Fruit fly (Drosophila melanogaster) whole organism, prepupa: ENCODE data around the gene CG8379.

Experiments used
- Blimp-1 ChIP-seq: fragments of 200-800 bp; sonication (Bioruptor generic); optimal IDR thresholded peaks from 3 replicates; lab custom pipeline; 2017; ENCODE audit warnings: missing biosample characterization, missing genetic modification characterization, mild to moderate bottlenecking, moderate library complexity, missing genetic modification reagents
- CG10669 ChIP-seq: fragments of 200-800 bp; sonication (Bioruptor generic); optimal IDR thresholded peaks from 3 replicates; lab custom pipeline; 2018; ENCODE audit warnings: missing biosample characterization, mild to moderate bottlenecking, missing genetic modification characterization, moderate library complexity
- CG11902 ChIP-seq: fragments of 200-800 bp; sonication (Bioruptor generic); optimal IDR thresholded peaks from 3 replicates; lab custom pipeline; 2016; ENCODE audit warnings: missing biosample characterization, missing genetic modification characterization
- CG15336 ChIP-seq: fragments of 200-800 bp; sonication (Bioruptor generic); IDR thresholded peaks from 2 replicates; pipeline ENCODE4 v1.3.6; 2022; ENCODE audit warnings: missing biosample characterization, missing genetic modification characterization
- CG3032 ChIP-seq: fragments of 200-800 bp; optimal IDR thresholded peaks from 2 replicates; lab custom pipeline; 2019; ENCODE audit warnings: missing biosample characterization, mild to moderate bottlenecking, missing genetic modification characterization, moderate library complexity
- CG31627 ChIP-seq: fragments of 200-800 bp; sonication (Bioruptor generic); optimal IDR thresholded peaks from 3 replicates; lab custom pipeline; 2016; ENCODE audit warnings: missing biosample characterization, missing genetic modification characterization
- CG34406 ChIP-seq: fragments of 200-800 bp; sonication (Bioruptor generic); optimal IDR thresholded peaks from 3 replicates; lab custom pipeline; 2016; ENCODE audit warnings: missing biosample characterization, missing genetic modification characterization
- CG3919 ChIP-seq: fragments of 200-800 bp; sonication (Bioruptor generic); optimal IDR thresholded peaks from 3 replicates; lab custom pipeline; 2016; ENCODE audit warnings: missing biosample characterization, missing genetic modification characterization
- CG4318 ChIP-seq: fragments of 200-800 bp; sonication (Bioruptor generic); optimal IDR thresholded peaks from 3 replicates; lab custom pipeline; 2017; ENCODE audit warnings: missing biosample characterization, mild to moderate bottlenecking, missing genetic modification characterization
- CG6276 ChIP-seq: fragments of 200-800 bp; sonication (Bioruptor generic); optimal IDR thresholded peaks from 2 replicates; lab custom pipeline; 2017; ENCODE audit warnings: missing biosample characterization, mild to moderate bottlenecking, missing genetic modification characterization
- CG6808 ChIP-seq: fragments of 200-800 bp; sonication (Bioruptor generic); optimal IDR thresholded peaks from 3 replicates; lab custom pipeline; 2017; ENCODE audit warnings: missing biosample characterization, missing genetic modification characterization, mild to moderate bottlenecking, moderate library complexity, missing genetic modification reagents
- CG8119 ChIP-seq: fragments of 200-800 bp; sonication (Bioruptor generic); IDR thresholded peaks from 3 replicates; pipeline ENCODE4 v1.3.6; 2022; ENCODE audit warnings: missing biosample characterization, missing genetic modification characterization
- CG8319 ChIP-seq: fragments of 200-800 bp; sonication (Bioruptor generic); optimal IDR thresholded peaks from 3 replicates; lab custom pipeline; 2016; ENCODE audit warnings: missing biosample characterization, missing genetic modification characterization
- CG8632 ChIP-seq: fragments of 200-800 bp; sonication (Bioruptor generic); optimal IDR thresholded peaks from 3 replicates; lab custom pipeline; 2016; ENCODE audit warnings: missing biosample characterization, missing genetic modification characterization
- CG9139 ChIP-seq: fragments of 200-800 bp; sonication (Bioruptor generic); optimal IDR thresholded peaks from 3 replicates; lab custom pipeline; 2017; ENCODE audit warnings: missing biosample characterization, mild to moderate bottlenecking, missing genetic modification characterization
- Eip75B ChIP-seq: fragments of 200-800 bp; sonication (Bioruptor generic); optimal IDR thresholded peaks from 3 replicates; lab custom pipeline; 2016; ENCODE audit warnings: missing biosample characterization, missing genetic modification characterization
- Eip78C ChIP-seq: fragments of 200-800 bp; sonication (Bioruptor generic); peaks from one replicate; lab custom pipeline; 2016; ENCODE audit warnings: missing biosample characterization, missing genetic modification characterization
- Eip93F ChIP-seq: fragments of 200-800 bp; sonication (Bioruptor generic); optimal IDR thresholded peaks from 2 replicates; lab custom pipeline; 2016; ENCODE audit warnings: missing biosample characterization, mild to moderate bottlenecking, missing genetic modification characterization
- Ets21C ChIP-seq: fragments of 200-800 bp; sonication (Bioruptor generic); optimal IDR thresholded peaks from 3 replicates; lab custom pipeline; 2016; ENCODE audit warnings: missing biosample characterization, missing genetic modification characterization
- Ets96B ChIP-seq: fragments of 200-800 bp; optimal IDR thresholded peaks from 2 replicates; lab custom pipeline; 2019; ENCODE audit warnings: missing biosample characterization, mild to moderate bottlenecking, missing genetic modification characterization, moderate library complexity
- Gug ChIP-seq: fragments of 200-800 bp; sonication (Bioruptor generic); IDR thresholded peaks from 2 replicates; pipeline ENCODE4 v1.3.6; 2022; ENCODE audit warnings: missing biosample characterization, missing genetic modification characterization
- Hr38 ChIP-seq: sonication (Bioruptor generic); optimal IDR thresholded peaks from 2 replicates; lab custom pipeline; 2016; ENCODE audit warnings: missing biosample characterization, missing genetic modification characterization
- Hr39 ChIP-seq: fragments of 200-800 bp; sonication (Bioruptor generic); optimal IDR thresholded peaks from 2 replicates; lab custom pipeline; 2016; ENCODE audit warnings: missing biosample characterization, missing genetic modification characterization
- Hr4 ChIP-seq: fragments of 200-800 bp; sonication (Bioruptor generic); optimal IDR thresholded peaks from 3 replicates; lab custom pipeline; 2016; ENCODE audit warnings: missing biosample characterization, missing genetic modification characterization
- Lpt ChIP-seq: fragments of 200-800 bp; sonication (Bioruptor generic); optimal IDR thresholded peaks from 3 replicates; lab custom pipeline; 2016; ENCODE audit warnings: missing biosample characterization, missing genetic modification characterization
- Met ChIP-seq: fragments of 200-800 bp; sonication (Bioruptor generic); optimal IDR thresholded peaks from 3 replicates; lab custom pipeline; 2016; ENCODE audit warnings: missing biosample characterization, missing genetic modification characterization
- OdsH ChIP-seq: fragments of 200-800 bp; sonication (Bioruptor generic); optimal IDR thresholded peaks from 3 replicates; lab custom pipeline; 2016; ENCODE audit warnings: missing biosample characterization, missing genetic modification characterization
- Smox ChIP-seq: fragments of 200-800 bp; sonication (Bioruptor generic); optimal IDR thresholded peaks from 3 replicates; lab custom pipeline; 2016; ENCODE audit warnings: missing biosample characterization, missing genetic modification characterization
- Sox15 ChIP-seq: fragments of 200-800 bp; sonication (Bioruptor generic); optimal IDR thresholded peaks from 3 replicates; lab custom pipeline; 2016; ENCODE audit warnings: missing biosample characterization, missing genetic modification characterization
- achi ChIP-seq: fragments of 200-800 bp; sonication (Bioruptor generic); optimal IDR thresholded peaks from 3 replicates; lab custom pipeline; 2016; ENCODE audit warnings: missing biosample characterization, missing genetic modification characterization
- acj6 ChIP-seq: fragments of 200-800 bp; sonication (Bioruptor generic); optimal IDR thresholded peaks from 3 replicates; lab custom pipeline; 2016; ENCODE audit warnings: missing biosample characterization, missing genetic modification characterization
- dac ChIP-seq: fragments of 200-800 bp; sonication (Bioruptor generic); optimal IDR thresholded peaks from 2 replicates; lab custom pipeline; 2017; ENCODE audit warnings: missing biosample characterization, mild to moderate bottlenecking, missing genetic modification characterization
- eg ChIP-seq: fragments of 200-800 bp; sonication (Bioruptor generic); IDR thresholded peaks from 3 replicates; pipeline ENCODE4 v1.3.6; 2022; ENCODE audit warnings: missing biosample characterization, missing genetic modification characterization
- esn ChIP-seq: fragments of 200-800 bp; sonication (Bioruptor generic); optimal IDR thresholded peaks from 2 replicates; lab custom pipeline; 2016; ENCODE audit warnings: missing biosample characterization, mild to moderate bottlenecking, missing genetic modification characterization, moderate library complexity
- fd85E ChIP-seq: fragments of 200-800 bp; sonication (Bioruptor generic); optimal IDR thresholded peaks from 3 replicates; lab custom pipeline; 2016; ENCODE audit warnings: missing biosample characterization, missing genetic modification characterization
- fkh ChIP-seq: fragments of 200-800 bp; sonication (Bioruptor generic); optimal IDR thresholded peaks from 3 replicates; lab custom pipeline; 2017; ENCODE audit warnings: missing biosample characterization, mild to moderate bottlenecking, missing genetic modification characterization, moderate library complexity
- lz ChIP-seq: fragments of 200-800 bp; sonication (Bioruptor generic); optimal IDR thresholded peaks from 3 replicates; lab custom pipeline; 2016; ENCODE audit warnings: missing biosample characterization, missing genetic modification characterization
- net ChIP-seq: fragments of 200-800 bp; sonication (Bioruptor generic); optimal IDR thresholded peaks from 3 replicates; lab custom pipeline; 2016; ENCODE audit warnings: missing biosample characterization, missing genetic modification characterization
- pdm3 ChIP-seq: fragments of 200-800 bp; sonication (Bioruptor generic); optimal IDR thresholded peaks from 3 replicates; lab custom pipeline; 2016; ENCODE audit warnings: missing biosample characterization, missing genetic modification characterization
- salr ChIP-seq, 2 experiments: fragments of 200-800 bp; sonication (Bioruptor generic); optimal IDR thresholded peaks; 3 replicates each; lab custom pipeline; 2016 to 2018; ENCODE audit warnings: missing biosample characterization in 2 of 2, missing genetic modification characterization in 2 of 2, mild to moderate bottlenecking in 1 of 2
- spab ChIP-seq: fragments of 200-800 bp; sonication (Bioruptor generic); optimal IDR thresholded peaks from 2 replicates; lab custom pipeline; 2017; ENCODE audit warnings: missing biosample characterization, mild to moderate bottlenecking, missing genetic modification characterization, missing genetic modification reagents
- ss ChIP-seq, 2 experiments: fragments of 200-800 bp; sonication (Bioruptor generic); optimal IDR thresholded peaks; 2 replicates in 1 of 2; 3 replicates in 1 of 2; lab custom pipeline; 2017 to 2018; ENCODE audit warnings: mild to moderate bottlenecking in 2 of 2, missing biosample characterization in 2 of 2, missing genetic modification characterization in 2 of 2, moderate library complexity in 1 of 2
- topi ChIP-seq: fragments of 200-800 bp; sonication (Bioruptor generic); optimal IDR thresholded peaks from 3 replicates; lab custom pipeline; 2016; ENCODE audit warnings: missing biosample characterization, missing genetic modification characterization
- vri ChIP-seq: fragments of 200-800 bp; sonication (Bioruptor generic); optimal IDR thresholded peaks from 3 replicates; lab custom pipeline; 2016; ENCODE audit warnings: missing biosample characterization, mild to moderate bottlenecking, missing genetic modification characterization

Gene CG8379

dm6 chr3R:8810397-8811184, 13.6 kb upstream of the CG8379 start (continued):
- TF ChIP-seq CG10669 (GFP tag; lab: Kevin White, UChicago) = peak; percentile 65
- no peak for TF ChIP-seq fd85E (GFP tag; lab: Kevin White, UChicago)
- TF ChIP-seq CG31627 (GFP tag; lab: Kevin White, UChicago) = no peak
- peak; percentile 56 for TF ChIP-seq CG6808
- peak; percentile 99 for TF ChIP-seq vri (GFP tag; lab: Kevin White, UChicago)
- peak; percentile 61 for TF ChIP-seq spab (GFP tag; lab: Kevin White, UChicago)
- TF ChIP-seq esn = peak; percentile 47
- TF ChIP-seq Eip93F (GFP tag; lab: Kevin White, UChicago) = no peak
- peak; percentile 19 for TF ChIP-seq Eip75B (GFP tag; lab: Kevin White, UChicago)
- TF ChIP-seq fkh = peak; percentile 98
- TF ChIP-seq Hr39 (GFP tag; lab: Kevin White, UChicago) = no peak
- TF ChIP-seq CG8119 = 0 out of 3 replicates have a peak, but pooled peaks have one; percentile 11
- peak; percentile 55 to 78 for TF ChIP-seq ss (GFP tag; optimal IDR thresholded peaks at IDR 0.05; lab: Kevin White, UChicago)
- no peak for TF ChIP-seq CG11902 (GFP tag; lab: Kevin White, UChicago)
- peak; percentile 28 for TF ChIP-seq Hr4
- TF ChIP-seq Ets96B = peak; percentile 88
- no peak for TF ChIP-seq Blimp-1 (GFP tag; lab: Kevin White, UChicago)
- peak; percentile 85 for TF ChIP-seq CG6276 (GFP tag; lab: Kevin White, UChicago)
- no peak for TF ChIP-seq topi (GFP tag; lab: Kevin White, UChicago)
- peak; percentile 77 for TF ChIP-seq Eip78C
- TF ChIP-seq CG8632 (GFP tag; lab: Kevin White, UChicago) = peak; percentile 59
- no peak for TF ChIP-seq Sox15 (GFP tag; lab: Kevin White, UChicago)
- TF ChIP-seq Met (GFP tag; lab: Kevin White, UChicago) = peak; percentile 18
- peak; percentile 16 for TF ChIP-seq Smox
- TF ChIP-seq eg (GFP tag; lab: Robert Waterston, UW) = peak; percentile 70; the same call in 1 of the 3 replicates
- TF ChIP-seq pdm3 = no peak
- no peak for TF ChIP-seq acj6 (GFP tag; lab: Kevin White, UChicago)
- peak; percentile 52 for TF ChIP-seq Lpt (GFP tag; lab: Kevin White, UChicago)
- TF ChIP-seq CG9139 (GFP tag; lab: Kevin White, UChicago) = peak; percentile 51
- peak; percentile 83 for TF ChIP-seq CG3032 (tag; lab: Kevin White, UChicago)

dm6 chr3R:8811323-8811936, 12.8 kb upstream of the CG8379 start:
- peak; percentile 99 for TF ChIP-seq Met (GFP tag; lab: Kevin White, UChicago)
- peak; percentile 100 for TF ChIP-seq Hr4
- peak; percentile 94 for TF ChIP-seq fkh
- TF ChIP-seq Smox = peak; percentile 97
- TF ChIP-seq CG8632 (GFP tag; lab: Kevin White, UChicago) = peak; percentile 99
- peak; percentile 98 for TF ChIP-seq lz
- TF ChIP-seq Ets96B = peak; percentile 99
- TF ChIP-seq Eip75B (GFP tag; lab: Kevin White, UChicago) = peak; percentile 99
- peak; percentile 99 for TF ChIP-seq net (GFP tag; lab: Kevin White, UChicago)
- TF ChIP-seq eg (GFP tag; lab: Robert Waterston, UW) = peak; percentile 99
- peak; percentile 99 for TF ChIP-seq CG3919 (GFP tag; lab: Kevin White, UChicago)
- TF ChIP-seq OdsH (GFP tag; lab: Kevin White, UChicago) = peak; percentile 99
- peak; percentile 98 for TF ChIP-seq dac (GFP tag; lab: Kevin White, UChicago)
- peak; percentile 99 for TF ChIP-seq CG4318 (GFP tag; lab: Kevin White, UChicago)
- TF ChIP-seq Eip78C = peak; percentile 100
- peak; percentile 91 for TF ChIP-seq fd85E (GFP tag; lab: Kevin White, UChicago)
- peak; percentile 97 for TF ChIP-seq CG8319
- peak; percentile 99 for TF ChIP-seq Hr39 (GFP tag; lab: Kevin White, UChicago)
- TF ChIP-seq CG8119 = peak; percentile 99
- peak; percentile 99 for TF ChIP-seq CG6276 (GFP tag; lab: Kevin White, UChicago)
- TF ChIP-seq ss (GFP tag; optimal IDR thresholded peaks at IDR 0.05; lab: Kevin White, UChicago) = peak; percentile 98
- peak; percentile 99 for TF ChIP-seq CG3032 (tag; lab: Kevin White, UChicago)
- peak; percentile 99 for TF ChIP-seq CG10669 (GFP tag; lab: Kevin White, UChicago)
- TF ChIP-seq Gug (GFP tag; lab: Robert Waterston, UW) = peak; percentile 98
- TF ChIP-seq Sox15 (GFP tag; lab: Kevin White, UChicago) = peak; percentile 97
- peak; percentile 98 for TF ChIP-seq CG34406 (GFP tag; lab: Kevin White, UChicago)
- peak; percentile 87 for TF ChIP-seq Hr38 (GFP tag; lab: Kevin White, UChicago)
- TF ChIP-seq pdm3 = peak; percentile 99
- TF ChIP-seq Ets21C = peak; percentile 97
- peak; percentile 99 for TF ChIP-seq CG15336
- peak; percentile 98 for TF ChIP-seq CG6808
- TF ChIP-seq acj6 (GFP tag; lab: Kevin White, UChicago) = peak; percentile 99
- peak; percentile 98 for TF ChIP-seq achi (GFP tag; lab: Kevin White, UChicago)
- TF ChIP-seq salr (GFP tag; optimal IDR thresholded peaks at IDR 0.05; lab: Kevin White, UChicago) = peak; percentile 98 to 99
- peak; percentile 98 for TF ChIP-seq Eip93F (GFP tag; lab: Kevin White, UChicago)
